Fruit fly (Drosophila melanogaster) whole organism, embryonic: ENCODE results near the gene NimB5.

Experiments used
- Bgb ChIP-seq: fragments of 200-800 bp; sonication (Bioruptor generic); IDR thresholded peaks from 2 replicates; pipeline ENCODE4 v1.3.6; 2022; ENCODE audit warnings: missing biosample characterization, missing genetic modification characterization; ENCODE audit not compliant: partially characterized antibody
- CG10366 ChIP-seq: fragments of 200-800 bp; sonication (Bioruptor generic); IDR thresholded peaks from 2 replicates; pipeline ENCODE4 v1.3.6; 2022; ENCODE audit warnings: missing biosample characterization, missing genetic modification characterization
- CG11093 ChIP-seq: fragments of 200-800 bp; sonication (Bioruptor generic); IDR thresholded peaks from 3 replicates; pipeline ENCODE4 v1.3.6; 2022; ENCODE audit warnings: missing biosample characterization, missing genetic modification characterization
- CG1233 ChIP-seq: fragments of 200-800 bp; sonication (Bioruptor generic); optimal IDR thresholded peaks from 4 replicates; lab custom pipeline; 2018; ENCODE audit warnings: missing biosample characterization, mild to moderate bottlenecking, missing genetic modification characterization
- CG12659 ChIP-seq: fragments of 200-800 bp; sonication (Bioruptor generic); optimal IDR thresholded peaks from 3 replicates; lab custom pipeline; 2017; ENCODE audit warnings: mild to moderate bottlenecking, missing biosample characterization, missing genetic modification reagents, missing genetic modification characterization
- CG15073 ChIP-seq: fragments of 200-800 bp; sonication (Bioruptor generic); optimal IDR thresholded peaks from 2 replicates; lab custom pipeline; 2016; ENCODE audit warnings: missing biosample characterization, missing genetic modification characterization
- CG18764 ChIP-seq: fragments of 200-800 bp; sonication (Bioruptor generic); optimal IDR thresholded peaks from 3 replicates; lab custom pipeline; 2016; ENCODE audit warnings: missing biosample characterization, missing genetic modification characterization
- CG2116 ChIP-seq: fragments of 200-800 bp; sonication (Bioruptor generic); optimal IDR thresholded peaks from 3 replicates; lab custom pipeline; 2018; ENCODE audit warnings: missing biosample characterization, mild to moderate bottlenecking, missing genetic modification characterization
- CG30431 ChIP-seq: fragments of 200-800 bp; sonication (Bioruptor generic); optimal IDR thresholded peaks from 2 replicates; lab custom pipeline; 2017; ENCODE audit warnings: missing biosample characterization, missing genetic modification characterization
- CG3281 ChIP-seq: fragments of 200-800 bp; sonication (Bioruptor generic); optimal IDR thresholded peaks from 3 replicates; lab custom pipeline; 2017; ENCODE audit warnings: missing biosample characterization, mild to moderate bottlenecking, missing genetic modification characterization
- CG3838 ChIP-seq: fragments of 200-800 bp; sonication (Bioruptor generic); optimal IDR thresholded peaks from 3 replicates; lab custom pipeline; 2016; ENCODE audit warnings: missing biosample characterization, missing genetic modification characterization
- CG42726 ChIP-seq: fragments of 200-800 bp; sonication (Bioruptor generic); IDR thresholded peaks from 2 replicates; pipeline ENCODE4 v1.3.6; 2022; ENCODE audit warnings: missing biosample characterization, missing genetic modification characterization; ENCODE audit not compliant: partially characterized antibody
- CG6689 ChIP-seq: fragments of 200-800 bp; sonication (Bioruptor generic); IDR thresholded peaks from 2 replicates; pipeline ENCODE4 v1.3.6; 2022; ENCODE audit warnings: missing biosample characterization, missing genetic modification characterization
- CG8388 ChIP-seq: fragments of 200-800 bp; sonication (Bioruptor generic); optimal IDR thresholded peaks from 2 replicates; lab custom pipeline; 2019; ENCODE audit warnings: missing biosample characterization, mild to moderate bottlenecking, missing genetic modification characterization, moderate library complexity
- CG8924 ChIP-seq: fragments of 200-800 bp; optimal IDR thresholded peaks from 3 replicates; lab custom pipeline; 2019; ENCODE audit warnings: missing biosample characterization, mild to moderate bottlenecking, missing genetic modification characterization, moderate library complexity
- Dip2 ChIP-seq: fragments of 200-800 bp; sonication (Bioruptor generic); IDR thresholded peaks from 2 replicates; pipeline ENCODE4 v1.3.6; 2022; ENCODE audit warnings: missing biosample characterization, missing genetic modification characterization
- Fer3 ChIP-seq: fragments of 200-800 bp; sonication (Bioruptor generic); optimal IDR thresholded peaks from 2 replicates; lab custom pipeline; 2018; ENCODE audit warnings: missing biosample characterization, mild to moderate bottlenecking, missing genetic modification characterization, moderate library complexity
- Hand ChIP-seq: fragments of 200-800 bp; sonication (Bioruptor generic); optimal IDR thresholded peaks from 2 replicates; lab custom pipeline; 2017; ENCODE audit warnings: mild to moderate bottlenecking, missing biosample characterization, missing genetic modification reagents, missing genetic modification characterization
- Hmx ChIP-seq: fragments of 200-800 bp; sonication (Bioruptor generic); optimal IDR thresholded peaks from 2 replicates; lab custom pipeline; 2016; ENCODE audit warnings: missing biosample characterization, missing genetic modification characterization
- Kr ChIP-seq: fragments of 200-800 bp; sonication (Bioruptor generic); optimal IDR thresholded peaks from 2 replicates; lab custom pipeline; 2017; ENCODE audit warnings: missing biosample characterization, mild to moderate bottlenecking, missing genetic modification characterization
- Lim3 ChIP-seq: fragments of 200-800 bp; sonication (Bioruptor generic); IDR thresholded peaks from 2 replicates; pipeline ENCODE4 v1.3.6; 2022; ENCODE audit warnings: missing biosample characterization, missing genetic modification characterization
- Oaz ChIP-seq: fragments of 200-800 bp; sonication (Bioruptor generic); IDR thresholded peaks from 2 replicates; pipeline ENCODE4 v1.3.6; 2022; ENCODE audit warnings: missing biosample characterization, missing genetic modification characterization
- PHDP ChIP-seq: fragments of 200-800 bp; sonication (Bioruptor generic); optimal IDR thresholded peaks from 3 replicates; lab custom pipeline; 2018; ENCODE audit warnings: missing biosample characterization, mild to moderate bottlenecking, missing genetic modification characterization, moderate library complexity
- Ravus ChIP-seq: fragments of 200-800 bp; sonication (Bioruptor generic); IDR thresholded peaks from 2 replicates; pipeline ENCODE4 v1.3.6; 2022; ENCODE audit warnings: missing biosample characterization, missing genetic modification characterization
- TFAM ChIP-seq: fragments of 200-800 bp; sonication (Bioruptor generic); optimal IDR thresholded peaks from 2 replicates; lab custom pipeline; 2017; ENCODE audit warnings: missing biosample characterization, missing genetic modification characterization, inconsistent platforms
- aop ChIP-seq: fragments of 200-800 bp; sonication (Bioruptor generic); IDR thresholded peaks from 2 replicates; pipeline ENCODE4 v1.3.6; 2022; ENCODE audit warnings: missing biosample characterization, missing genetic modification characterization
- ase ChIP-seq: fragments of 200-800 bp; sonication (Bioruptor generic); IDR thresholded peaks from 3 replicates; pipeline ENCODE4 v1.3.6; 2022; ENCODE audit warnings: missing biosample characterization, missing genetic modification characterization
- ash1 ChIP-seq: fragments of 200-800 bp; sonication (Bioruptor generic); optimal IDR thresholded peaks from 2 replicates; lab custom pipeline; 2018; ENCODE audit warnings: missing biosample characterization, mild to moderate bottlenecking, missing genetic modification characterization
- bab2 ChIP-seq: fragments of 200-800 bp; sonication (Bioruptor generic); optimal IDR thresholded peaks from 2 replicates; lab custom pipeline; 2016; ENCODE audit warnings: missing biosample characterization, missing genetic modification characterization
- cato ChIP-seq: fragments of 200-800 bp; sonication (Bioruptor generic); optimal IDR thresholded peaks from 2 replicates; lab custom pipeline; 2016; ENCODE audit warnings: missing biosample characterization, missing genetic modification characterization, borderline replicate concordance
- chm ChIP-seq: fragments of 200-800 bp; sonication (Bioruptor generic); IDR thresholded peaks from 2 replicates; pipeline ENCODE4 v1.3.6; 2022; ENCODE audit warnings: missing biosample characterization, missing genetic modification characterization
- chn ChIP-seq: fragments of 200-800 bp; sonication (Bioruptor generic); optimal IDR thresholded peaks from 2 replicates; lab custom pipeline; 2016; ENCODE audit warnings: missing biosample characterization, missing genetic modification characterization
- crp ChIP-seq, 2 experiments: fragments of 200-800 bp; sonication (Bioruptor generic); optimal IDR thresholded peaks; 2 replicates in 1 of 2; 3 replicates in 1 of 2; lab custom pipeline; 2017; ENCODE audit warnings: missing biosample characterization in 2 of 2, missing genetic modification characterization in 2 of 2, mild to moderate bottlenecking in 1 of 2, moderate library complexity in 1 of 2
- dimm ChIP-seq: fragments of 200-800 bp; sonication (Bioruptor generic); IDR thresholded peaks from 2 replicates; pipeline ENCODE4 v1.3.6; 2022; ENCODE audit warnings: missing biosample characterization, missing genetic modification characterization
- disco-r ChIP-seq: fragments of 200-800 bp; sonication (Bioruptor generic); optimal IDR thresholded peaks from 2 replicates; lab custom pipeline; 2016; ENCODE audit warnings: missing biosample characterization, missing genetic modification characterization
- dmrt11E ChIP-seq: fragments of 200-800 bp; sonication (Bioruptor generic); optimal IDR thresholded peaks from 3 replicates; lab custom pipeline; 2018; ENCODE audit warnings: missing biosample characterization, mild to moderate bottlenecking, missing genetic modification characterization, moderate library complexity
- dpn ChIP-seq, 2 experiments: fragments of 200-800 bp; sonication (Bioruptor generic); optimal IDR thresholded peaks; 3 replicates each; lab custom pipeline; 2016; ENCODE audit warnings: missing biosample characterization in 2 of 2, missing genetic modification characterization in 2 of 2
- en ChIP-seq: fragments of 200-800 bp; sonication (Bioruptor generic); optimal IDR thresholded peaks from 2 replicates; lab custom pipeline; 2016; ENCODE audit warnings: missing biosample characterization, missing genetic modification characterization
- gce ChIP-seq: fragments of 200-800 bp; sonication (Bioruptor generic); IDR thresholded peaks from 3 replicates; pipeline ENCODE4 v1.3.6; 2022; ENCODE audit warnings: missing biosample characterization, missing genetic modification characterization
- her ChIP-seq: fragments of 200-800 bp; sonication (Bioruptor generic); optimal IDR thresholded peaks from 2 replicates; lab custom pipeline; 2016; ENCODE audit warnings: missing biosample characterization, missing genetic modification characterization
- inv ChIP-seq: fragments of 200-800 bp; sonication (Bioruptor generic); IDR thresholded peaks from 2 replicates; pipeline ENCODE4 v1.3.6; 2022; ENCODE audit warnings: missing biosample characterization, missing genetic modification characterization; ENCODE audit not compliant: partially characterized antibody
- lmd ChIP-seq: fragments of 200-800 bp; sonication (Bioruptor generic); IDR thresholded peaks from 2 replicates; pipeline ENCODE4 v1.3.6; 2022; ENCODE audit warnings: missing biosample characterization, missing genetic modification characterization
- nerfin-2 ChIP-seq: fragments of 200-800 bp; sonication (Bioruptor generic); IDR thresholded peaks from 2 replicates; pipeline ENCODE4 v1.3.6; 2022; ENCODE audit warnings: missing biosample characterization, missing genetic modification characterization; ENCODE audit not compliant: partially characterized antibody
- otp ChIP-seq: fragments of 200-800 bp; sonication (Bioruptor generic); IDR thresholded peaks from 3 replicates; pipeline ENCODE4, ENCODE4 v1.3.6; 2022; ENCODE audit warnings: missing biosample characterization, missing genetic modification characterization
- ro ChIP-seq: fragments of 200-800 bp; sonication (Bioruptor generic); IDR thresholded peaks from 2 replicates; pipeline ENCODE4 v1.3.6; 2022; ENCODE audit warnings: missing biosample characterization, missing genetic modification characterization
- scrt ChIP-seq: fragments of 200-800 bp; sonication (Bioruptor generic); optimal IDR thresholded peaks from 2 replicates; lab custom pipeline; 2018; ENCODE audit warnings: missing biosample characterization, mild to moderate bottlenecking, missing genetic modification characterization, moderate library complexity
- slp2 ChIP-seq: fragments of 200-800 bp; sonication (Bioruptor generic); optimal IDR thresholded peaks from 2 replicates; lab custom pipeline; 2016; ENCODE audit warnings: missing biosample characterization, missing genetic modification characterization
- trh ChIP-seq: fragments of 200-800 bp; sonication (Bioruptor generic); optimal IDR thresholded peaks from 2 replicates; lab custom pipeline; 2016; ENCODE audit warnings: missing biosample characterization, missing genetic modification characterization
- unc-4 ChIP-seq: fragments of 200-800 bp; sonication (Bioruptor generic); IDR thresholded peaks from 2 replicates; pipeline ENCODE4 v1.3.6; 2022; ENCODE audit warnings: missing biosample characterization, missing genetic modification characterization; ENCODE audit not compliant: partially characterized antibody

NimB5 gene

dm6 chr2L:14020875-14021643 is 51.1 kb downstream of the NimB5 start (continued):
- peak; percentile 36; the same call in 1 of the 3 replicates for TF ChIP-seq otp (GFP tag; lab: Robert Waterston, UW)
- TF ChIP-seq ro (GFP tag; lab: Robert Waterston, UW): no peak
- TF ChIP-seq chn (GFP tag; lab: Kevin White, UChicago): peak; percentile 7
- TF ChIP-seq aop (GFP tag; lab: Robert Waterston, UW): 0 out of 2 replicates have a peak, but pooled peaks have one; percentile 22
- TF ChIP-seq CG10366 (GFP tag; lab: Robert Waterston, UW): peak; percentile 57
- TF ChIP-seq cato: no peak
- no peak for TF ChIP-seq en (GFP tag; lab: Kevin White, UChicago)
- TF ChIP-seq trh (GFP tag; lab: Kevin White, UChicago): no peak
- no peak for TF ChIP-seq TFAM (GFP tag; lab: Kevin White, UChicago)
- peak; percentile 38 for TF ChIP-seq bab2 (GFP tag; lab: Kevin White, UChicago)
- no peak for TF ChIP-seq scrt
- no peak for TF ChIP-seq CG2116 (GFP tag; lab: Kevin White, UChicago)
- peak; percentile 11 for TF ChIP-seq CG3281
- no peak for TF ChIP-seq inv (GFP tag; lab: Robert Waterston, UW)
- no peak for TF ChIP-seq gce (GFP tag; lab: Robert Waterston, UW)
- peak; percentile 76 for TF ChIP-seq CG12659 (GFP tag; lab: Kevin White, UChicago)
- TF ChIP-seq CG6689 (GFP tag; lab: Robert Waterston, UW): peak; percentile 62
- TF ChIP-seq dimm (GFP tag; lab: Robert Waterston, UW): no peak
- no peak for TF ChIP-seq CG18764
- TF ChIP-seq CG8388 (GFP tag; lab: Kevin White, UChicago): peak; percentile 79
- peak; percentile 59; the same call in 1 of the 2 replicates for TF ChIP-seq chm (GFP tag; lab: Robert Waterston, UW)
- TF ChIP-seq nerfin-2 (GFP tag; lab: Robert Waterston, UW): no peak
- no peak; the same call in 2 of the 3 replicates for TF ChIP-seq CG11093 (GFP tag; lab: Robert Waterston, UW)
- TF ChIP-seq Fer3 (tag; lab: Kevin White, UChicago): peak; percentile 36
- no peak for TF ChIP-seq disco-r (GFP tag; lab: Kevin White, UChicago)
- no peak for TF ChIP-seq CG3838
- TF ChIP-seq dmrt11E (tag; lab: Kevin White, UChicago): peak; percentile 81
- TF ChIP-seq Oaz (GFP tag; lab: Robert Waterston, UW): no peak
- no peak for TF ChIP-seq Ravus (GFP tag; lab: Robert Waterston, UW)
- no peak for TF ChIP-seq her (GFP tag; lab: Kevin White, UChicago)
- TF ChIP-seq Hmx (GFP tag; lab: Kevin White, UChicago): peak; percentile 34
- no peak for TF ChIP-seq ash1 (GFP tag; lab: Kevin White, UChicago)
- peak; percentile 62 for TF ChIP-seq PHDP (tag; lab: Kevin White, UChicago)
- TF ChIP-seq CG15073 (GFP tag; lab: Kevin White, UChicago): no peak
- no peak for TF ChIP-seq Kr (GFP tag; lab: Kevin White, UChicago)
- TF ChIP-seq CG8924 (tag; lab: Kevin White, UChicago): peak; percentile 85
- peak; percentile 47; the same call in 1 of the 2 replicates for TF ChIP-seq lmd
- TF ChIP-seq slp2: peak; percentile 35
- TF ChIP-seq CG42726 (GFP tag; lab: Robert Waterston, UW): no peak
- peak in 1 of 2 experiments; percentile 38 for TF ChIP-seq crp (GFP tag; optimal IDR thresholded peaks at IDR 0.05; lab: Kevin White, UChicago)
- TF ChIP-seq CG30431 (GFP tag; lab: Kevin White, UChicago): no peak
- no peak for TF ChIP-seq unc-4 (GFP tag; lab: Robert Waterston, UW)
- TF ChIP-seq ase (GFP tag; lab: Robert Waterston, UW): 0 out of 3 replicates have a peak, but pooled peaks have one; percentile 44
- no peak for TF ChIP-seq Dip2
- TF ChIP-seq Hand (GFP tag; lab: Kevin White, UChicago): no peak
- no peak for TF ChIP-seq Bgb (GFP tag; lab: Robert Waterston, UW)
- peak; percentile 52 for TF ChIP-seq CG1233
- peak; percentile 48 to 57 for TF ChIP-seq dpn (GFP tag; optimal IDR thresholded peaks at IDR 0.05; lab: Kevin White, UChicago)
- TF ChIP-seq Lim3: no peak
